Worm (Caenorhabditis elegans) whole organism, L3 larva: ENCODE data around the gene gpr-2.
"Not testable (repeated sequence)": the region's sequence is repeated elsewhere in the genome, so short reads cannot be mapped to it uniquely, and the experiment has no call there.

Source experiments
- nhr-12 ChIP-seq: fragments of 150-350 bp; optimal IDR thresholded peaks from 2 replicates; lab custom pipeline; 2014; ENCODE audit warnings: missing biosample characterization, missing genetic modification characterization
- nhr-23 ChIP-seq: fragments of 150-350 bp; optimal IDR thresholded peaks from 2 replicates; lab custom pipeline; 2014; ENCODE audit warnings: missing biosample characterization, missing genetic modification reagents, missing genetic modification characterization
- nhr-77 ChIP-seq: fragments of 150-350 bp; optimal IDR thresholded peaks from 2 replicates; lab custom pipeline; 2014; ENCODE audit warnings: missing biosample characterization, missing genetic modification characterization
- pha-4 ChIP-seq: fragments of 150-350 bp; optimal IDR thresholded peaks from 2 replicates; lab custom pipeline; 2014; ENCODE audit warnings: missing biosample characterization, missing genetic modification reagents, missing genetic modification characterization
- skn-1 ChIP-seq: fragments of 150-350 bp; optimal IDR thresholded peaks from 2 replicates; lab custom pipeline; 2014; ENCODE audit warnings: missing biosample characterization, missing genetic modification characterization
- unc-39 ChIP-seq: sonication (generic microtip); optimal IDR thresholded peaks from 4 replicates; lab custom pipeline; 2017; ENCODE audit warnings: missing biosample characterization, missing genetic modification characterization
- zag-1 ChIP-seq: fragments of 150-350 bp; optimal IDR thresholded peaks from 2 replicates; lab custom pipeline; 2014; ENCODE audit warnings: missing biosample characterization, missing genetic modification characterization

ce11 chrIII:9420231-9420630, 27.3 kb upstream of the gpr-2 start, which contains the start of gene T26G10.4:
- not testable (repeated sequence) for TF ChIP-seq nhr-23, pha-4, nhr-77, zag-1, unc-39, nhr-12, skn-1 (tag; lab: Kevin White, UChicago)
